Worm (Caenorhabditis elegans) whole organism, L1 larva: ENCODE data around the gene erfa-1.

Experiments
- C04F5.9 ChIP-seq: sonication (generic microtip); optimal IDR thresholded peaks from 2 replicates; lab custom pipeline; 2016; ENCODE audit warnings: missing genetic modification characterization, missing compliant biosample characterization
- Y116A8C.19 ChIP-seq: sonication (generic microtip); optimal IDR thresholded peaks from 2 replicates; lab custom pipeline; 2016; ENCODE audit warnings: missing compliant biosample characterization, missing genetic modification characterization, borderline replicate concordance
- alr-1 ChIP-seq: fragments of 200-800 bp; sonication (Bioruptor generic); optimal IDR thresholded peaks from 2 replicates; lab custom pipeline; 2018; ENCODE audit warnings: borderline replicate concordance, mild to moderate bottlenecking, missing genetic modification characterization, missing compliant biosample characterization
- ceh-63 ChIP-seq: fragments of 200-800 bp; sonication (Bioruptor generic); optimal IDR thresholded peaks from 2 replicates; lab custom pipeline; 2018; ENCODE audit warnings: mild to moderate bottlenecking, missing genetic modification characterization, missing compliant biosample characterization
- ceh-8 ChIP-seq: fragments of 200-800 bp; sonication (Bioruptor generic); optimal IDR thresholded peaks from 2 replicates; lab custom pipeline; 2018; ENCODE audit warnings: mild to moderate bottlenecking, missing genetic modification characterization, moderate library complexity, missing compliant biosample characterization
- ceh-90 ChIP-seq: sonication (generic microtip); optimal IDR thresholded peaks from 2 replicates; lab custom pipeline; 2016; ENCODE audit warnings: missing genetic modification characterization, missing compliant biosample characterization
- efl-3 ChIP-seq: fragments of 200-800 bp; sonication (Bioruptor generic); optimal IDR thresholded peaks from 2 replicates; lab custom pipeline; 2018; ENCODE audit warnings: mild to moderate bottlenecking, missing genetic modification characterization, missing compliant biosample characterization
- elt-2 ChIP-seq: sonication (generic microtip); optimal IDR thresholded peaks from 2 replicates; lab custom pipeline; 2016; ENCODE audit warnings: missing genetic modification characterization, mild to moderate bottlenecking, inconsistent platforms, missing compliant biosample characterization, missing genetic modification reagents
- fkh-8 ChIP-seq: sonication (generic microtip); optimal IDR thresholded peaks from 2 replicates; lab custom pipeline; 2016; ENCODE audit warnings: mild to moderate bottlenecking, missing genetic modification characterization, missing compliant biosample characterization
- grh-1 ChIP-seq: fragments of 200-800 bp; sonication (Bioruptor generic); IDR thresholded peaks from 2 replicates; pipeline ENCODE4 v1.3.6; 2022; ENCODE audit warnings: missing genetic modification reagents, missing genetic modification characterization, missing compliant biosample characterization
- hlh-17 ChIP-seq: fragments of 200-800 bp; sonication (Bioruptor generic); optimal IDR thresholded peaks from 2 replicates; lab custom pipeline; 2018; ENCODE audit warnings: missing genetic modification characterization, mild to moderate bottlenecking, missing compliant biosample characterization, moderate library complexity, borderline replicate concordance
- lin-14 ChIP-seq: fragments of 200-800 bp; sonication (Bioruptor generic); optimal IDR thresholded peaks from 2 replicates; lab custom pipeline; 2018; ENCODE audit warnings: mild to moderate bottlenecking, missing genetic modification characterization, moderate library complexity, missing compliant biosample characterization
- lin-15B ChIP-seq: fragments of 150-350 bp; sonication (generic microtip); optimal IDR thresholded peaks from 3 replicates; lab custom pipeline; 2014; ENCODE audit warnings: missing biosample characterization, missing genetic modification characterization
- lsy-2 ChIP-seq, 2 experiments: fragments of 150-350 bp; optimal IDR thresholded peaks; 2 replicates each; lab custom pipeline; 2014; ENCODE audit warnings: missing biosample characterization in 2 of 2, missing genetic modification characterization in 2 of 2
- mep-1 ChIP-seq: fragments of 150-350 bp; optimal IDR thresholded peaks from 2 replicates; lab custom pipeline; 2014; ENCODE audit warnings: missing biosample characterization, missing genetic modification characterization
- nhr-12 ChIP-seq: sonication (generic microtip); optimal IDR thresholded peaks from 2 replicates; lab custom pipeline; 2017; ENCODE audit warnings: missing biosample characterization, missing genetic modification characterization
- nhr-20 ChIP-seq: sonication (generic microtip); optimal IDR thresholded peaks from 2 replicates; lab custom pipeline; 2016; ENCODE audit warnings: mild to moderate bottlenecking, missing genetic modification characterization, missing compliant biosample characterization
- nhr-47 ChIP-seq: sonication (generic microtip); optimal IDR thresholded peaks from 2 replicates; lab custom pipeline; 2016; ENCODE audit warnings: mild to moderate bottlenecking, missing genetic modification characterization, moderate library complexity, missing compliant biosample characterization
- rnt-1 ChIP-seq: sonication (generic microtip); optimal IDR thresholded peaks from 2 replicates; lab custom pipeline; 2016; ENCODE audit warnings: mild to moderate bottlenecking, missing genetic modification characterization, moderate library complexity, missing compliant biosample characterization
- sox-4 ChIP-seq: sonication (generic microtip); optimal IDR thresholded peaks from 2 replicates; lab custom pipeline; 2016; ENCODE audit warnings: missing genetic modification characterization, missing compliant biosample characterization
- sptf-1 ChIP-seq: fragments of 150-350 bp; optimal IDR thresholded peaks from 2 replicates; lab custom pipeline; 2014; ENCODE audit warnings: missing biosample characterization, missing genetic modification characterization
- sup-37 ChIP-seq: fragments of 200-800 bp; sonication (Bioruptor generic); optimal IDR thresholded peaks from 2 replicates; lab custom pipeline; 2018; ENCODE audit warnings: mild to moderate bottlenecking, missing genetic modification characterization, missing compliant biosample characterization
- tlp-1 ChIP-seq: fragments of 150-350 bp; optimal IDR thresholded peaks from 2 replicates; lab custom pipeline; 2014; ENCODE audit warnings: missing biosample characterization, missing genetic modification characterization
- unc-30 ChIP-seq: sonication (generic microtip); optimal IDR thresholded peaks from 2 replicates; lab custom pipeline; 2017; ENCODE audit warnings: missing biosample characterization, missing genetic modification characterization
- unc-98 ChIP-seq: fragments of 200-800 bp; sonication (Bioruptor generic); IDR thresholded peaks from 2 replicates; pipeline ENCODE4 v1.3.6; 2022; ENCODE audit warnings: missing genetic modification characterization, missing compliant biosample characterization
- vab-15 ChIP-seq: sonication (generic microtip); optimal IDR thresholded peaks from 2 replicates; lab custom pipeline; 2017; ENCODE audit warnings: missing genotype, mild to moderate bottlenecking, missing genetic modification characterization, missing compliant biosample characterization
- ztf-11 ChIP-seq, 2 experiments: sonication (generic microtip); optimal IDR thresholded peaks; 2 replicates each; lab custom pipeline; 2016 to 2017; ENCODE audit warnings: missing genetic modification characterization in 2 of 2, missing biosample characterization in 1 of 2, missing compliant biosample characterization in 1 of 2
- ztf-4 ChIP-seq: fragments of 150-350 bp; optimal IDR thresholded peaks from 2 replicates; lab custom pipeline; 2014; ENCODE audit warnings: missing biosample characterization, missing genetic modification characterization

Gene erfa-1

ce11 chrV:6430526-6431371, 3.2 kb upstream of the erfa-1 start (continued):
- TF ChIP-seq lin-15B (tag; lab: Kevin White, UChicago): no peak
- TF ChIP-seq hlh-17 (GFP tag; lab: Kevin White, UChicago): no peak
- TF ChIP-seq sup-37 (GFP tag; lab: Kevin White, UChicago): no peak

DNA sequence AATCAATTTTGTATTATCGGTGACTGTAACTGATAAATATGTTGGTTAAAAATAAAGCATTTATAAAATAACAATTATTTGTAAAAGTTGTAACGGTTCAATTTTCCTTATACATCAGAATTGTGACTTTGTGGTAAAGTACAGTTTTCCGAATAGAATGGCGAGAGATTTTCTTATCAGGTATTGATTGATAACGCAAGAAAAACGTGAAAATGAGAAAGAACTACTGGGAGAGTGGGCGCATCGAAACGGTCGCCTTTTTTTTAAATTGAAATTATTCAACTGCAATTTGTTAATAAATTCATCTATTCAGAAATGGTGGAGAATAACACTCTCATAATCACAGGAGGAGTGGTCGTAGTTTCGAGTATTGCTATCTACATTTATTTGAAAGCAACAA, 2.4 kb downstream of the erfa-1 start, which contains the start of gene hpo-19:
hpo-19 (plus strand) TSS at position 314 of the 400 bp plus-strand sequence.
- TF ChIP-seq elt-2 (tag; lab: Kevin White, UChicago) (peak; percentile 19), tlp-1 (tag; lab: Kevin White, UChicago) (no peak)

- no peak for TF ChIP-seq mep-1 (tag; lab: Kevin White, UChicago)
- no peak for TF ChIP-seq nhr-12 (tag; lab: Kevin White, UChicago)
- TF ChIP-seq efl-3 (GFP tag; lab: Kevin White, UChicago): no peak
Measured at ce11 chrV:6438601-6439000, 4.7 kb downstream of the erfa-1 start, which contains the start of gene T05H4.4. T05H4.4 (plus strand) TSS chrV:6438901.

DNA sequence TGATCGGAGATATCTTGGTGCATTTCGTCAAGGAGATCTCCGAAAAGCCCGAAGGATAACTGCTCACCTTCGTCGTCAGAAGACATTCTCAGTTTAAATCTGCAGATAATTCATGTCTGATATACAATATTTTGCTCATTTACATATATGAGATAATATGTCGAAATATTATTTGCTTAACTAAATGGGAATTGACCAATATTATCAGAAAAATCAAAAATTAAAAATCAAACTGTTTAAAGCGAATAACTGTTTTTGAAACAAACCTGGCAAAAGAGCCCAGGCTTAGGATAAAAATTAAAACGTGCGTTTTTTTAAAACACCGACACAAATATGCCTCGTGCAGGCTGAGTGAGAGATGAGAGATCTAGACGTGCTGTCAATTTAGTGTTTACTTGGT, 7.7 kb downstream of the erfa-1 start, which contains the start of gene T05H4.15:
T05H4.15 (minus strand) TSS at position 101 of the 400 bp plus-strand sequence.
- no peak for TF ChIP-seq unc-30 (tag; lab: Kevin White, UChicago)
- no peak for TF ChIP-seq grh-1
- no peak for TF ChIP-seq fkh-8 (tag; lab: Kevin White, UChicago)
- TF ChIP-seq sptf-1 (tag; lab: Kevin White, UChicago): no peak
- TF ChIP-seq mep-1 (tag; lab: Kevin White, UChicago): no peak
- TF ChIP-seq, all 84 proteins: peak for 0

DNA sequence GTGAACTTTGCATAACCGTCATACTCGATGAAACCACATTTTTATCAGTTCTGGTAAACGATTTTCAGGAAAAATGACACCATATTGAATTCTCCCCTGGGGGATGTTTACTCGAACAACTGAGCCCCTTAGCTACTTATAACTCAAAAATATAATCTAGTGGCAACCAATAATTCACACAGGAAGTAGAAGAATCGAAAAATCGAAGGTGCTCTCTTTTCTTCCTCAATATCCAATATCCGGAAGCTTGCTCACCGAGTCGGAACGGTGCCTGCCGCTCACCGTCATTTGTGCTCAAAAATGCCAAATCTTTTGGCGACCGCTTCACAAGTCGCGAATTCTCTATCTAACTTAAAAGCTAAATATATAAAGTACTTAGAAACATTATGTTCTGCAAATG, 8.1 kb downstream of the erfa-1 start, which contains the start of gene T05H4.3:
T05H4.3 (plus strand) TSS at position 301 of the 400 bp plus-strand sequence.
- no peak for TF ChIP-seq ceh-63 (GFP tag; lab: Kevin White, UChicago)
- no peak for TF ChIP-seq ztf-4
- no peak for TF ChIP-seq ztf-11 (tag; optimal IDR thresholded peaks at IDR 0.05; lab: Kevin White, UChicago)
- no peak for TF ChIP-seq unc-98
- no peak for TF ChIP-seq alr-1 (tag; lab: Kevin White, UChicago)
- no peak for TF ChIP-seq lsy-2 (tag; optimal IDR thresholded peaks at IDR 0.05; lab: Kevin White, UChicago)
- no peak for TF ChIP-seq vab-15
- no peak for TF ChIP-seq ceh-90
- TF ChIP-seq Y116A8C.19 (tag; lab: Kevin White, UChicago): no peak
- TF ChIP-seq sox-4 (tag; lab: Kevin White, UChicago): no peak
- no peak for TF ChIP-seq ceh-8
- no peak for TF ChIP-seq C04F5.9 (tag; lab: Kevin White, UChicago)
- no peak for TF ChIP-seq lin-14 (GFP tag; lab: Kevin White, UChicago)

DNA sequence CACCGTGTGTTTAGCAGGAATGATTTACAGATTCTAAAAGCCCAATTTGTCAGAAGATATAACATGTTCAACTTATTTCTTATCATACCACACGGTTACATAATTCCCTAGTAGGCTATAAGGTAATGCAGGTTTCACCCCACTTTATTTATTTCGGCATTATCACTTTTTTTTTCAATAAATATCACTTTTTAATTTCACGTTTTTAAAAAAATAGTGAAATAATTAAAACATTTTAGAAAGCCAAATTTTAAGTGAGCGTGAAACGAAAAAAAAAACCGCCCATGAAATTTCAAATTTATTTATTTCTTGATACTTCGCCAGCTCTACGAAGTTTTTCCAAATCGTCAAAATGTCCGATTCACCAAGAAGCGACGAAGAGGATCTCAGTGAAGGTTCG, 14.4 kb downstream of the erfa-1 start, which contains the start of gene fbxa-196:
fbxa-196 (plus strand) TSS at position 301 of the 400 bp plus-strand sequence.
- TF ChIP-seq nhr-20 (tag; lab: Kevin White, UChicago): no peak
- TF ChIP-seq nhr-47 (tag; lab: Kevin White, UChicago): no peak
- no peak for TF ChIP-seq rnt-1 (tag; lab: Kevin White, UChicago)
- TF ChIP-seq mep-1 (tag; lab: Kevin White, UChicago): no peak
